Worm (Caenorhabditis elegans): ENCODE measurements around the gene Y57A10A.14.

The Y57A10A.14 gene

DNA sequence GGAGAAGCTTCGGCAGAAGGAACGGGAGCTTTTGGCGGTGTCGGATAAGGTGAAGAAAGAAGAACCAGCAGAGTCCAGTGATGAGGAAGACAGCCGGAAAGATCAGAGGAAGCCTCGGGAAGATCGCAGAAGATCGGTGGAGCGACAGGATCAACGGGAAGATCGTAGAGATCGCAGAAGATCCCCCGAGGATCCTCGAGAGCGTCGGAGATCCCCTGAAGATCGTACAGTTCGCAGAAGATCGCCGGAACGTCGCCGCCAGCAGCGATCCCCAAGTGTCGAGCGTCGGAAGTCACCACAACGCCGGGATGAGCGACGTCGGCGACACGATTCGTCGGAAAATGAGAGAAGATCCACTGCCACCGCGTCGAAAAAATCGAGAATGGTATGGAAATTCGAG is 40.5 kb downstream of the Y57A10A.14 start:
- peak; percentile 57; the same call in 1 of the 2 replicates for TF ChIP-seq egrh-3 (GFP tag; IDR thresholded peaks at IDR 0.05)
- peak; percentile 45; the same call in 1 of the 2 replicates for TF ChIP-seq zfh-2 (GFP tag; conservative IDR thresholded peaks at IDR 0.05)
- no peak for TF ChIP-seq snpc-1.1 (tag; optimal IDR thresholded peaks at IDR 0.05; ENCODE audit: insufficient read depth)

- TF ChIP-seq egl-18 (GFP tag; IDR thresholded peaks at IDR 0.05), result no peak
- TF ChIP-seq hrde-1 (tag; optimal IDR thresholded peaks at IDR 0.05; ENCODE audit: borderline replicate concordance), result no peak
- TF ChIP-seq efl-1 (GFP tag; optimal IDR thresholded peaks at IDR 0.05), result no peak
- no peak for TF ChIP-seq hmg-1.2 (GFP tag; IDR thresholded peaks at IDR 0.05)
- no peak for TF ChIP-seq Y53G8AR.9 (GFP tag; conservative IDR thresholded peaks at IDR 0.05)
- no peak for TF ChIP-seq zim-3 (tag; optimal IDR thresholded peaks at IDR 0.05)
- TF ChIP-seq pha-4 (tag; optimal IDR thresholded peaks at IDR 0.05), result no peak
- no peak for TF ChIP-seq let-526 (GFP tag; IDR thresholded peaks at IDR 0.05)
- TF ChIP-seq B0019.2 (GFP tag; conservative IDR thresholded peaks at IDR 0.05), result no peak
- no peak for TF ChIP-seq ZK185.1 (tag; optimal IDR thresholded peaks at IDR 0.05; ENCODE audit: poor library complexity, severe bottlenecking)
- no peak for TF ChIP-seq sdz-38 (tag; optimal IDR thresholded peaks at IDR 0.05)
- TF ChIP-seq dox-1 (GFP tag; IDR thresholded peaks at IDR 0.05), result no peak
These were observed 42.3 kb downstream of the Y57A10A.14 start, which contains the start of gene sinh-1 for ce11 chrII:12228005-12228404. TSS of gene sinh-1 (plus strand) at chrII:12228305.

ce11 chrII:12237555-12237954 is 51.8 kb downstream of the Y57A10A.14 start:
- no peak for TF ChIP-seq F55B11.4 (tag; optimal IDR thresholded peaks at IDR 0.05; ENCODE audit: borderline replicate concordance, insufficient read depth)
- no peak for TF ChIP-seq F57A8.1 (GFP tag; optimal IDR thresholded peaks at IDR 0.05)
- TF ChIP-seq ceh-100 (GFP tag; IDR thresholded peaks at IDR 0.05), result no peak
- TF ChIP-seq lsy-27 (tag; optimal IDR thresholded peaks at IDR 0.05; ENCODE audit: borderline replicate concordance, insufficient read depth), result no peak
- peak in 1 of 2 experiments; percentile 78 for TF ChIP-seq let-607 (tag; optimal IDR thresholded peaks at IDR 0.05)
- no peak for TF ChIP-seq atf-7 (tag; optimal IDR thresholded peaks at IDR 0.05)

Data from whole organism, young adult.